Worm (Caenorhabditis elegans) whole organism, L4 larva: ENCODE data around the gene snpc-1.1.

Source experiments
- F49E8.2 ChIP-seq: sonication (generic microtip); optimal IDR thresholded peaks from 2 replicates; lab custom pipeline; 2016; ENCODE audit warnings: missing compliant biosample characterization, mild to moderate bottlenecking, missing genetic modification characterization, borderline replicate concordance
- madf-5 ChIP-seq, 2 experiments: fragments of 200-800 bp; sonication (Bioruptor generic); IDR thresholded peaks; 2 replicates each; pipeline ENCODE4 v1.3.6; 2022; ENCODE audit warnings: missing compliant biosample characterization in 2 of 2, missing genetic modification characterization in 2 of 2

- no peak for TF ChIP-seq F49E8.2 (tag; lab: Kevin White, UChicago)
- TF ChIP-seq madf-5 (GFP tag; IDR thresholded peaks at IDR 0.05; lab: Robert Waterston, UW): no peak
These were observed 14.2 kb upstream of the snpc-1.1 start for ce11 chrII:7795299-7795698.
